Worm (Caenorhabditis elegans) whole organism, mixed stage, embryonic: ENCODE data around the gene lin-18.

Experiments
- bed-3 ChIP-seq: fragments of 200-800 bp; sonication (Bioruptor generic); optimal IDR thresholded peaks from 3 replicates; lab custom pipeline; 2018; ENCODE audit warnings: mild to moderate bottlenecking, missing genetic modification characterization, moderate library complexity, missing compliant biosample characterization
- ceh-83 ChIP-seq: fragments of 200-800 bp; sonication (Bioruptor generic); optimal IDR thresholded peaks from 2 replicates; lab custom pipeline; 2018; ENCODE audit warnings: mild to moderate bottlenecking, missing genetic modification characterization, missing compliant biosample characterization
- ham-2 ChIP-seq: fragments of 200-800 bp; sonication (Bioruptor generic); optimal IDR thresholded peaks from 2 replicates; lab custom pipeline; 2018; ENCODE audit warnings: mild to moderate bottlenecking, missing genetic modification characterization, missing compliant biosample characterization
- mep-1 ChIP-seq: fragments of 150-350 bp; optimal IDR thresholded peaks from 2 replicates; lab custom pipeline; 2017; ENCODE audit warnings: missing biosample characterization, missing genetic modification reagents, missing genetic modification characterization, inconsistent platforms
- nhr-28 ChIP-seq: fragments of 150-350 bp; optimal IDR thresholded peaks from 2 replicates; lab custom pipeline; 2014; ENCODE audit warnings: missing biosample characterization, missing genetic modification characterization
- pha-4 ChIP-seq: fragments of 150-350 bp; optimal IDR thresholded peaks from 2 replicates; lab custom pipeline; 2018; ENCODE audit warnings: missing biosample characterization, missing genetic modification reagents, missing genetic modification characterization

ce11 chrX:3958252-3958651 lies at the start of gene lin-18:
- TF ChIP-seq ham-2: no peak
- TF ChIP-seq mep-1 (tag; lab: Kevin White, UChicago): no peak
- no peak for TF ChIP-seq ceh-83
- TF ChIP-seq bed-3 (GFP tag; lab: Kevin White, UChicago): no peak
- TF ChIP-seq pha-4 (tag; lab: Kevin White, UChicago): no peak
- no peak for TF ChIP-seq nhr-28 (tag; lab: Kevin White, UChicago)
